Fruit fly (Drosophila melanogaster) whole organism, embryonic: ENCODE measurements around the gene CG4709.

Experiments used
- Atf6 ChIP-seq: fragments of 200-800 bp; sonication (Bioruptor generic); IDR thresholded peaks from 2 replicates; pipeline ENCODE4 v1.3.6; 2022; ENCODE audit warnings: missing biosample characterization, missing genetic modification characterization
- B-H1 ChIP-seq: fragments of 200-800 bp; sonication (Bioruptor generic); IDR thresholded peaks from 3 replicates; pipeline ENCODE4 v1.3.6; 2022; ENCODE audit warnings: missing biosample characterization, missing genetic modification characterization
- B-H2 ChIP-seq: fragments of 200-800 bp; sonication (Bioruptor generic); optimal IDR thresholded peaks from 2 replicates; lab custom pipeline; 2018; ENCODE audit warnings: missing biosample characterization, mild to moderate bottlenecking, missing genetic modification characterization
- Blimp-1 ChIP-seq: fragments of 200-800 bp; sonication (Bioruptor generic); optimal IDR thresholded peaks from 3 replicates; lab custom pipeline; 2018; ENCODE audit warnings: missing biosample characterization, missing genetic modification characterization, mild to moderate bottlenecking, moderate library complexity, missing genetic modification reagents
- BtbVII ChIP-seq: fragments of 200-800 bp; sonication (Bioruptor generic); optimal IDR thresholded peaks from 3 replicates; lab custom pipeline; 2017; ENCODE audit warnings: missing biosample characterization, mild to moderate bottlenecking, missing genetic modification characterization
- Bteb2 ChIP-seq: fragments of 200-800 bp; sonication (Bioruptor generic); optimal IDR thresholded peaks from 2 replicates; lab custom pipeline; 2016; ENCODE audit warnings: missing biosample characterization, missing genetic modification characterization
- CG10147 ChIP-seq: fragments of 200-800 bp; sonication (Bioruptor generic); optimal IDR thresholded peaks from 2 replicates; lab custom pipeline; 2019; ENCODE audit warnings: missing biosample characterization, mild to moderate bottlenecking, missing genetic modification characterization, moderate library complexity
- CG10654 ChIP-seq: fragments of 200-800 bp; sonication (Bioruptor generic); optimal IDR thresholded peaks from 2 replicates; lab custom pipeline; 2016; ENCODE audit warnings: missing biosample characterization, missing genetic modification characterization
- CG11696 ChIP-seq: fragments of 200-800 bp; sonication (Bioruptor generic); IDR thresholded peaks from 2 replicates; pipeline ENCODE4 v1.3.6; 2022; ENCODE audit warnings: missing biosample characterization, missing genetic modification characterization
- CG12104 ChIP-seq: fragments of 200-800 bp; sonication (Bioruptor generic); optimal IDR thresholded peaks from 3 replicates; lab custom pipeline; 2016; ENCODE audit warnings: missing biosample characterization, missing genetic modification characterization
- CG1233 ChIP-seq: fragments of 200-800 bp; sonication (Bioruptor generic); optimal IDR thresholded peaks from 4 replicates; lab custom pipeline; 2018; ENCODE audit warnings: missing biosample characterization, mild to moderate bottlenecking, missing genetic modification characterization
- CG15696 ChIP-seq: fragments of 200-800 bp; sonication (Bioruptor generic); optimal IDR thresholded peaks from 2 replicates; lab custom pipeline; 2019; ENCODE audit warnings: missing biosample characterization, mild to moderate bottlenecking, missing genetic modification characterization, moderate library complexity
- CG1602 ChIP-seq: fragments of 200-800 bp; sonication (Bioruptor generic); optimal IDR thresholded peaks from 3 replicates; lab custom pipeline; 2016; ENCODE audit warnings: missing biosample characterization, missing genetic modification characterization
- CG17328 ChIP-seq: fragments of 200-800 bp; sonication (Bioruptor generic); IDR thresholded peaks from 2 replicates; pipeline ENCODE4 v1.3.6; 2022; ENCODE audit warnings: missing biosample characterization, missing genetic modification characterization
- CG17568 ChIP-seq: fragments of 200-800 bp; sonication (Bioruptor generic); optimal IDR thresholded peaks from 2 replicates; lab custom pipeline; 2018; ENCODE audit warnings: missing biosample characterization, mild to moderate bottlenecking, missing genetic modification characterization, moderate library complexity
- CG1792 ChIP-seq: fragments of 200-800 bp; sonication (Bioruptor generic); optimal IDR thresholded peaks from 2 replicates; lab custom pipeline; 2016; ENCODE audit warnings: missing biosample characterization, missing genetic modification characterization
- CG18599 ChIP-seq: fragments of 200-800 bp; sonication (Bioruptor generic); optimal IDR thresholded peaks from 3 replicates; lab custom pipeline; 2017; ENCODE audit warnings: missing biosample characterization, missing genetic modification characterization, mild to moderate bottlenecking, moderate library complexity, missing genetic modification reagents
- CG32532 ChIP-seq: fragments of 200-800 bp; sonication (Bioruptor generic); IDR thresholded peaks from 2 replicates; pipeline ENCODE4 v1.3.6; 2022; ENCODE audit warnings: missing biosample characterization, missing genetic modification characterization
- CG4328 ChIP-seq: fragments of 200-800 bp; sonication (Bioruptor generic); optimal IDR thresholded peaks from 3 replicates; lab custom pipeline; 2017; ENCODE audit warnings: missing biosample characterization, missing genetic modification reagents, missing genetic modification characterization
- CG9215 ChIP-seq: fragments of 200-800 bp; sonication (Bioruptor generic); IDR thresholded peaks from 2 replicates; pipeline ENCODE4 v1.3.6; 2022; ENCODE audit warnings: missing biosample characterization, missing genetic modification characterization
- CG9609 ChIP-seq: fragments of 200-800 bp; sonication (Bioruptor generic); optimal IDR thresholded peaks from 3 replicates; lab custom pipeline; 2016; ENCODE audit warnings: missing biosample characterization, missing genetic modification characterization
- CG9727 ChIP-seq: fragments of 200-800 bp; sonication (Bioruptor generic); optimal IDR thresholded peaks from 3 replicates; lab custom pipeline; 2017; ENCODE audit warnings: missing biosample characterization, mild to moderate bottlenecking, missing genetic modification characterization
- CkIIα-i1 ChIP-seq: fragments of 200-800 bp; sonication (Bioruptor generic); IDR thresholded peaks from 2 replicates; pipeline ENCODE4 v1.3.6; 2022; ENCODE audit warnings: missing biosample characterization, missing genetic modification characterization
- Dp ChIP-seq: fragments of 200-800 bp; sonication (Bioruptor generic); optimal IDR thresholded peaks from 2 replicates; lab custom pipeline; 2018; ENCODE audit warnings: missing biosample characterization, mild to moderate bottlenecking, missing genetic modification characterization, moderate library complexity
- E2f2 ChIP-seq: fragments of 200-800 bp; sonication (Bioruptor generic); IDR thresholded peaks from 2 replicates; pipeline ENCODE4 v1.3.6; 2022; ENCODE audit warnings: missing biosample characterization, missing genetic modification characterization
- HmgZ ChIP-seq: fragments of 200-800 bp; sonication (Bioruptor generic); optimal IDR thresholded peaks from 2 replicates; lab custom pipeline; 2018; ENCODE audit warnings: missing biosample characterization, mild to moderate bottlenecking, missing genetic modification characterization
- Hsf ChIP-seq: fragments of 200-800 bp; sonication (Bioruptor generic); optimal IDR thresholded peaks from 3 replicates; lab custom pipeline; 2016; ENCODE audit warnings: missing biosample characterization, missing genetic modification characterization
- MESR4 ChIP-seq: fragments of 200-800 bp; sonication (Bioruptor generic); optimal IDR thresholded peaks from 2 replicates; lab custom pipeline; 2018; ENCODE audit warnings: missing biosample characterization, mild to moderate bottlenecking, missing genetic modification characterization, moderate library complexity
- Nf-YB ChIP-seq: fragments of 200-800 bp; sonication (Bioruptor generic); optimal IDR thresholded peaks from 3 replicates; lab custom pipeline; 2019; ENCODE audit warnings: missing biosample characterization, mild to moderate bottlenecking, missing genetic modification characterization, moderate library complexity
- Usf ChIP-seq: fragments of 200-800 bp; sonication (Bioruptor generic); optimal IDR thresholded peaks from 2 replicates; lab custom pipeline; 2017; ENCODE audit warnings: missing genotype, missing biosample characterization, missing genetic modification characterization
- ap ChIP-seq: fragments of 200-800 bp; sonication (Bioruptor generic); IDR thresholded peaks from 2 replicates; pipeline ENCODE4 v1.3.6; 2022; ENCODE audit warnings: missing biosample characterization, missing genetic modification characterization
- ash1 ChIP-seq: fragments of 200-800 bp; sonication (Bioruptor generic); optimal IDR thresholded peaks from 2 replicates; lab custom pipeline; 2018; ENCODE audit warnings: missing biosample characterization, mild to moderate bottlenecking, missing genetic modification characterization
- bab2 ChIP-seq: fragments of 200-800 bp; sonication (Bioruptor generic); optimal IDR thresholded peaks from 2 replicates; lab custom pipeline; 2016; ENCODE audit warnings: missing biosample characterization, missing genetic modification characterization
- cg ChIP-seq: fragments of 200-800 bp; sonication (Bioruptor generic); optimal IDR thresholded peaks from 3 replicates; lab custom pipeline; 2019; ENCODE audit warnings: missing biosample characterization, mild to moderate bottlenecking, missing genetic modification characterization, moderate library complexity
- chm ChIP-seq: fragments of 200-800 bp; sonication (Bioruptor generic); IDR thresholded peaks from 2 replicates; pipeline ENCODE4 v1.3.6; 2022; ENCODE audit warnings: missing biosample characterization, missing genetic modification characterization
- cwo ChIP-seq: fragments of 200-800 bp; sonication (Bioruptor generic); optimal IDR thresholded peaks from 3 replicates; lab custom pipeline; 2017; ENCODE audit warnings: missing biosample characterization, missing genetic modification characterization, mild to moderate bottlenecking, moderate library complexity, missing genetic modification reagents
- fru ChIP-seq: fragments of >200 bp; optimal IDR thresholded peaks from 2 replicates; lab custom pipeline; 2017
- gcm2 ChIP-seq: fragments of 200-800 bp; sonication (Bioruptor generic); optimal IDR thresholded peaks from 2 replicates; lab custom pipeline; 2016; ENCODE audit warnings: missing biosample characterization, missing genetic modification characterization
- gfzf ChIP-seq: fragments of 200-800 bp; sonication (Bioruptor generic); optimal IDR thresholded peaks from 2 replicates; lab custom pipeline; 2016; ENCODE audit warnings: missing biosample characterization, mild to moderate bottlenecking, missing genetic modification characterization, moderate library complexity
- grau ChIP-seq: fragments of 200-800 bp; optimal IDR thresholded peaks from 3 replicates; lab custom pipeline; 2019; ENCODE audit warnings: missing biosample characterization, mild to moderate bottlenecking, missing genetic modification characterization, moderate library complexity
- gt ChIP-seq: fragments of 200-800 bp; sonication (Bioruptor generic); IDR thresholded peaks from 2 replicates; pipeline ENCODE4 v1.3.6; 2022; ENCODE audit warnings: missing biosample characterization, missing genetic modification characterization
- h ChIP-seq: fragments of >200 bp; optimal IDR thresholded peaks from 2 replicates; lab custom pipeline; 2017
- lov ChIP-seq, 2 experiments: fragments of 200-800 bp in 1 of 2; fragments of >200 bp in 1 of 2; sonication (Bioruptor generic) in 1 of 2; IDR thresholded peaks in 1 of 2; optimal IDR thresholded peaks in 1 of 2; 2 replicates in 1 of 2; 3 replicates in 1 of 2; pipeline versions ENCODE4 v1.3.6 to Lab custom; 2017 to 2022; ENCODE audit warnings: missing biosample characterization in 1 of 2, missing genetic modification characterization in 1 of 2
- maf-S ChIP-seq: fragments of 200-800 bp; sonication (Bioruptor generic); optimal IDR thresholded peaks from 2 replicates; lab custom pipeline; 2016; ENCODE audit warnings: missing biosample characterization, missing genetic modification characterization
- prd ChIP-seq, 3 experiments: fragments of >200 bp in 2 of 3; fragments of 200-800 bp in 1 of 3; sonication (Bioruptor generic) in 1 of 3; optimal IDR thresholded peaks in 2 of 3; IDR thresholded peaks in 1 of 3; 2 replicates in 2 of 3; 3 replicates in 1 of 3; pipeline versions ENCODE4 v1.3.6 to Lab custom; 2017 to 2022; ENCODE audit warnings: missing biosample characterization in 1 of 3, missing genetic modification characterization in 1 of 3
- pum ChIP-seq: fragments of 200-800 bp; sonication (Bioruptor generic); optimal IDR thresholded peaks from 2 replicates; lab custom pipeline; 2016; ENCODE audit warnings: missing biosample characterization, missing genetic modification characterization
- sc ChIP-seq, 3 experiments: fragments of >200 bp in 2 of 3; fragments of 200-800 bp in 1 of 3; sonication (Bioruptor generic) in 1 of 3; optimal IDR thresholded peaks; 2 replicates in 2 of 3; 3 replicates in 1 of 3; lab custom pipeline; 2017; ENCODE audit warnings: mild to moderate bottlenecking in 1 of 3, missing biosample characterization in 1 of 3, missing genetic modification characterization in 1 of 3, missing genetic modification reagents in 1 of 3
- schlank ChIP-seq: fragments of 200-800 bp; sonication (Bioruptor generic); optimal IDR thresholded peaks from 2 replicates; lab custom pipeline; 2018; ENCODE audit warnings: missing biosample characterization, mild to moderate bottlenecking, missing genetic modification characterization
- seq ChIP-seq: fragments of 200-800 bp; sonication (Bioruptor generic); IDR thresholded peaks from 2 replicates; pipeline ENCODE4 v1.3.6; 2022; ENCODE audit warnings: missing biosample characterization, missing genetic modification characterization
- sug ChIP-seq: fragments of 200-800 bp; optimal IDR thresholded peaks from 2 replicates; lab custom pipeline; 2019; ENCODE audit warnings: missing biosample characterization, mild to moderate bottlenecking, missing genetic modification characterization, moderate library complexity

Gene CG4709

DNA sequence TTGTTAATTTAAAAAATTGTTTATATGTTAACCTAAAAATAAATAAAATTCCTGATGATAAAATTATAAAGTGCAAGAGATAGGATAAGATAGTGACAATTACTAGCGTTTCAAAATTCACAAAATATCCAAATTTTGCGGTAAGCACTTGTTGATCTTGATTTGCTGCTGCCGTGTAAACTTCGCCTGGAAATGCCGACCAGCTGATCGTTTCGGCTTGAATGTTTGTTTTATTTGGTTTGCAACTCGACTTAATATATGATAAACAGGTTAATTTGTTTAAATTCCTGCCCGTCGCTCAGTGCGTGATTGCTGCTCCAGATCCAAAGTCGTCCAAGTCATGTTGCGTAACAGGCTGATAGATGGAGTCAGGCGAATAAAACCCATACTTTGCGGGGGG lies 32.7 kb upstream of the CG4709 start, which contains the start of gene CG4592 (continued):
- TF ChIP-seq CG10147 (GFP tag; lab: Kevin White, UChicago) (no peak), CG1602 (GFP tag; lab: Kevin White, UChicago) (peak; percentile 8), B-H1 (GFP tag; lab: Robert Waterston, UW) (peak; percentile 21; the same call in 1 of the 3 replicates), CG9727 (GFP tag; lab: Kevin White, UChicago) (peak; percentile 64), prd (optimal IDR thresholded peaks at IDR 0.05; lab: Kevin White, UChicago) (no peak), prd (GFP tag; IDR thresholded peaks at IDR 0.05; lab: Robert Waterston, UW) (peak; percentile 53; the same call in 2 of the 3 replicates), fru (lab: Kevin White, UChicago) (no peak), gfzf (GFP tag; lab: Kevin White, UChicago) (no peak), ap (GFP tag; lab: Robert Waterston, UW) (0 out of 2 replicates have a peak, but pooled peaks have one; percentile 21), seq (GFP tag; lab: Robert Waterston, UW) (0 out of 2 replicates have a peak, but pooled peaks have one; percentile 30), sug (peak; percentile 94), CG10654 (GFP tag; lab: Kevin White, UChicago) (peak; percentile 0), CG11696 (peak; percentile 49; the same call in 1 of the 2 replicates), h (lab: Kevin White, UChicago) (no peak), CG32532 (GFP tag; lab: Robert Waterston, UW) (peak; percentile 66), Blimp-1 (GFP tag; lab: Kevin White, UChicago) (peak; percentile 51), cwo (peak; percentile 14), CkIIα-i1 (GFP tag; lab: Robert Waterston, UW) (no peak), sc (optimal IDR thresholded peaks at IDR 0.05; lab: Kevin White, UChicago) (no peak), sc (GFP tag; optimal IDR thresholded peaks at IDR 0.05; lab: Kevin White, UChicago) (no peak), CG1233 (peak; percentile 58), gt (GFP tag; lab: Robert Waterston, UW) (no peak), Nf-YB (GFP tag; lab: Kevin White, UChicago) (peak; percentile 23), ash1 (no peak), BtbVII (GFP tag; lab: Kevin White, UChicago) (peak; percentile 36), schlank (tag; lab: Kevin White, UChicago) (peak; percentile 39), E2f2 (GFP tag; lab: Robert Waterston, UW) (peak; percentile 60), CG12104 (GFP tag; lab: Kevin White, UChicago) (peak; percentile 4), CG9215 (GFP tag; lab: Robert Waterston, UW) (no peak), MESR4 (GFP tag; lab: Kevin White, UChicago) (peak; percentile 21), Dp (GFP tag; lab: Kevin White, UChicago) (peak; percentile 18), CG15696 (peak; percentile 39), B-H2 (GFP tag; lab: Kevin White, UChicago) (peak; percentile 52), gcm2 (peak; percentile 17), chm (GFP tag; lab: Robert Waterston, UW) (peak; percentile 90), CG4328 (peak; percentile 2), bab2 (GFP tag; lab: Kevin White, UChicago) (peak; percentile 22), Usf (GFP tag; lab: Kevin White, UChicago) (peak; percentile 22), Atf6 (GFP tag; lab: Robert Waterston, UW) (peak; percentile 72), Hsf (GFP tag; lab: Kevin White, UChicago) (peak; percentile 72), HmgZ (tag; lab: Kevin White, UChicago) (peak; percentile 63), CG17328 (GFP tag; lab: Robert Waterston, UW) (0 out of 2 replicates have a peak, but pooled peaks have one; percentile 32), grau (tag; lab: Kevin White, UChicago) (no peak), CG1792 (no peak), lov (optimal IDR thresholded peaks at IDR 0.05; lab: Kevin White, UChicago) (no peak), lov (GFP tag; IDR thresholded peaks at IDR 0.05; lab: Robert Waterston, UW) (0 out of 3 replicates have a peak, but pooled peaks have one; percentile 27), CG18599 (GFP tag; lab: Kevin White, UChicago) (peak; percentile 58), CG9609 (peak; percentile 6), Bteb2 (GFP tag; lab: Kevin White, UChicago) (peak; percentile 28), pum (GFP tag; lab: Kevin White, UChicago) (no peak), maf-S (GFP tag; lab: Kevin White, UChicago) (peak; percentile 44), cg (GFP tag; lab: Kevin White, UChicago) (no peak), CG17568 (GFP tag; lab: Kevin White, UChicago) (no peak)
